Fruit fly (Drosophila melanogaster) whole organism, wandering third instar larva: ENCODE data around the gene CG2186.

ENCODE experiments used
- Dfd ChIP-seq: fragments of >200 bp; optimal IDR thresholded peaks from 2 replicates; lab custom pipeline; 2017; ENCODE audit warnings: missing biosample characterization, missing genetic modification characterization
- HLH106 ChIP-seq: fragments of 200-800 bp; optimal IDR thresholded peaks from 3 replicates; lab custom pipeline; 2019; ENCODE audit warnings: missing biosample characterization, mild to moderate bottlenecking, missing genetic modification characterization, moderate library complexity
- Vsx2 ChIP-seq: fragments of 200-300, 225-300 bp; sonication (Bioruptor generic); optimal IDR thresholded peaks from 2 replicates; lab custom pipeline; 2018; ENCODE audit warnings: missing biosample characterization, missing genetic modification characterization; ENCODE audit not compliant: partially characterized antibody
- foxo ChIP-seq, 2 experiments: fragments of 200-800 bp; sonication (Bioruptor generic); optimal IDR thresholded peaks; 2 replicates in 1 of 2; 3 replicates in 1 of 2; lab custom pipeline; 2016 to 2017; ENCODE audit warnings: missing biosample characterization in 2 of 2, missing genetic modification characterization in 2 of 2
- pan ChIP-seq: fragments of >200 bp; optimal IDR thresholded peaks from 2 replicates; lab custom pipeline; 2017
- psq ChIP-seq: fragments of 200-800 bp; sonication (Bioruptor generic); optimal IDR thresholded peaks from 3 replicates; lab custom pipeline; 2017; ENCODE audit warnings: missing biosample characterization, mild to moderate bottlenecking, missing genetic modification characterization, moderate library complexity
- sage ChIP-seq: fragments of 200-800 bp; sonication (Bioruptor generic); optimal IDR thresholded peaks from 2 replicates; lab custom pipeline; 2016; ENCODE audit warnings: missing biosample characterization, mild to moderate bottlenecking, missing genetic modification characterization
- tai ChIP-seq: sonication (Bioruptor generic); optimal IDR thresholded peaks from 2 replicates; lab custom pipeline; 2016; ENCODE audit warnings: missing biosample characterization, missing genetic modification characterization

Gene CG2186

dm6 chrX:10906222-10906866 is 48.9 kb downstream of the CG2186 start:
- TF ChIP-seq pan (no peak), Vsx2 (GFP tag; lab: Kevin White, UChicago) (no peak), Dfd (GFP tag; lab: Kevin White, UChicago) (peak; percentile 36), HLH106 (tag; lab: Kevin White, UChicago) (no peak), tai (GFP tag; lab: Kevin White, UChicago) (no peak), foxo (GFP tag; optimal IDR thresholded peaks at IDR 0.05; lab: Kevin White, UChicago) (no peak), sage (GFP tag; lab: Kevin White, UChicago) (no peak)

DNA sequence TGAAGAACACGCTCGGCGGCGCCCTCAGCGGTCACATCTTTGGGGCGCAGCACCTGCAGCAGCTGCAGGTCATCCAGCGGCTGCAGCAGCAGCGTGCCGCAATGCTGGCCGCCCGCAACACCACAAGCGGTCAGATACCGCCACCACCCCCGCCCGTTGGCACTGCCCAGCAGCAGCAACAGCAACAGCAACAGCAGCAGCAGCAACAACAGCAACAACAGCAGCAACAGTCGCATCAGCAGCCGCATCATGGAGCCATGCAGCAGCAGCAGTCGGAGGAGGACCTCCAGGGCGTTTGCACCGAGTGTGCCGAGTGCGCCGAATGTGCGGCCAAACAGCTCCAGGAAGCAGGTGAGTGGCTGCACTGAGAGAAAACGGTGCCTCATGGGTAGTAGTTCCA is 55.1 kb downstream of the CG2186 start:
- TF ChIP-seq Dfd (GFP tag; lab: Kevin White, UChicago) (peak; percentile 61), psq (GFP tag; lab: Kevin White, UChicago) (no peak)
